Worm (Caenorhabditis elegans) whole organism, L2 larva: Measurements from ENCODE around the gene ift-74.

Experiments used
- alr-1 ChIP-seq: fragments of 150-350 bp; optimal IDR thresholded peaks from 2 replicates; lab custom pipeline; 2014; ENCODE audit warnings: missing biosample characterization, missing genetic modification characterization
- ama-1 ChIP-seq: fragments of 150-350 bp; optimal IDR thresholded peaks from 2 replicates; lab custom pipeline; 2018; ENCODE audit warnings: inconsistent platforms
- dmd-4 ChIP-seq: sonication (generic microtip); optimal IDR thresholded peaks from 2 replicates; lab custom pipeline; 2017; ENCODE audit warnings: missing biosample characterization, missing genetic modification characterization
- elt-3 ChIP-seq: sonication (generic microtip); optimal IDR thresholded peaks from 2 replicates; lab custom pipeline; 2017; ENCODE audit warnings: missing biosample characterization, missing genetic modification characterization
- nhr-12 ChIP-seq: fragments of 150-350 bp; optimal IDR thresholded peaks from 2 replicates; lab custom pipeline; 2014; ENCODE audit warnings: missing biosample characterization, missing genetic modification characterization
- nhr-21 ChIP-seq: fragments of 150-350 bp; optimal IDR thresholded peaks from 2 replicates; lab custom pipeline; 2014; ENCODE audit warnings: missing biosample characterization, missing genetic modification characterization
- nhr-237 ChIP-seq: fragments of 150-350 bp; optimal IDR thresholded peaks from 2 replicates; lab custom pipeline; 2014; ENCODE audit warnings: missing biosample characterization, missing genetic modification characterization
- skn-1 ChIP-seq: sonication (generic microtip); optimal IDR thresholded peaks from 2 replicates; lab custom pipeline; 2017; ENCODE audit warnings: missing biosample characterization, missing genetic modification characterization
- snpc-4 ChIP-seq: fragments of 150-350 bp; optimal IDR thresholded peaks from 2 replicates; lab custom pipeline; 2014; ENCODE audit warnings: missing biosample characterization, missing genetic modification characterization
- unc-39 ChIP-seq: fragments of 150-350 bp; optimal IDR thresholded peaks from 2 replicates; lab custom pipeline; 2014; ENCODE audit warnings: missing biosample characterization, missing genetic modification characterization
- ztf-11 ChIP-seq: sonication (generic microtip); optimal IDR thresholded peaks from 2 replicates; lab custom pipeline; 2017; ENCODE audit warnings: missing biosample characterization, missing genetic modification characterization

- no peak for TF ChIP-seq unc-39 (tag; lab: Kevin White, UChicago)
- TF ChIP-seq nhr-21 (tag; lab: Kevin White, UChicago) = no peak
- no peak for TF ChIP-seq nhr-237 (tag; lab: Kevin White, UChicago)
- no peak for TF ChIP-seq ama-1
- TF ChIP-seq ztf-11 = no peak
- no peak for TF ChIP-seq skn-1 (tag; lab: Kevin White, UChicago)
- TF ChIP-seq dmd-4 = no peak
- TF ChIP-seq snpc-4 (tag; lab: Kevin White, UChicago) = no peak
- TF ChIP-seq elt-3 (tag; lab: Kevin White, UChicago) = no peak
- TF ChIP-seq nhr-12 (tag; lab: Kevin White, UChicago) = no peak
- TF ChIP-seq alr-1 (tag; lab: Kevin White, UChicago) = no peak
Measured at ce11 chrII:6718221-6718620, 38.4 kb downstream of the ift-74 start, which contains the start of gene tsp-10.
